Fruit fly (Drosophila melanogaster): ENCODE results near the gene CG42512.

DNA sequence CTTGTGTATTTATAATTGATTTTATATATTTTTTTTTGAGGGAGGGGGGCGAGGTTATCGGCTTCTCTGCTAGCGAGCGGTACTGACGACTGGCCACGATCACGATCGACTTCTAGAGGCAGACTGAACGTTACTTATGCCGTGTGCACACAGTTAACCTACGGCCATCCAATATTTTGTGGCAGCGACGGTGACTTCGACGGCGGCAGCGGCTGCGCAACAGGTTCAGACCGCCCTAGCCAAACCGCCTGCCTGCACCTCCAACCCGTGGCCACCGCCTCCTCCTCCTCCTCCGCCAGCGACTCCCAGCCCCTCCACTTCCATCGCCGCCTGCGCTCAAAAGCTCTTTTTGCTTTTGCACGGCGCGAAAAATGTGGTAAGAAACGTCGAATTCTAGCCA lies 29.7 kb upstream of the CG42512 start, which contains the start of gene CG9782:
- TF ChIP-seq pan (optimal IDR thresholded peaks at IDR 0.05) (no peak), CG8478 (optimal IDR thresholded peaks at IDR 0.05) (no peak), EcR (GFP tag; optimal IDR thresholded peaks at IDR 0.05) (no peak), usp (GFP tag; optimal IDR thresholded peaks at IDR 0.05) (no peak), psq (optimal IDR thresholded peaks at IDR 0.05) (no peak)

Measured in whole organism.